Worm (Caenorhabditis elegans): Measurements from ENCODE around the gene nhr-177.

ce11 chrV:1578572-1579230 is 31.4 kb upstream of the nhr-177 start:
- TF ChIP-seq unc-130 (GFP tag; optimal IDR thresholded peaks at IDR 0.05) = no peak
- no peak for TF ChIP-seq nhr-11 (tag; optimal IDR thresholded peaks at IDR 0.05)
- no peak for TF ChIP-seq nhr-77 (tag; optimal IDR thresholded peaks at IDR 0.05)
- no peak for TF ChIP-seq nhr-237 (tag; optimal IDR thresholded peaks at IDR 0.05)
- TF ChIP-seq daf-12 (tag; optimal IDR thresholded peaks at IDR 0.05) = no peak
- TF ChIP-seq skn-1 (tag; optimal IDR thresholded peaks at IDR 0.05) = no peak
- TF ChIP-seq nhr-10 (tag; optimal IDR thresholded peaks at IDR 0.05) = no peak
- TF ChIP-seq hlh-11 (tag; optimal IDR thresholded peaks at IDR 0.05) = no peak

Measured in whole organism, L4 larva.